Worm (Caenorhabditis elegans) whole organism, L4 larva: Measurements from ENCODE around the gene str-231.

Source experiments
- F10B5.3 ChIP-seq: sonication (generic microtip); optimal IDR thresholded peaks from 2 replicates; lab custom pipeline; 2016; ENCODE audit warnings: mild to moderate bottlenecking, missing genetic modification characterization, missing compliant biosample characterization
- Y5F2A.4 ChIP-seq: fragments of 200-800 bp; sonication (Bioruptor generic); optimal IDR thresholded peaks from 2 replicates; lab custom pipeline; 2018; ENCODE audit warnings: mild to moderate bottlenecking, missing genetic modification characterization, missing compliant biosample characterization
- ZK337.2 ChIP-seq: fragments of 200-800 bp; sonication (Bioruptor generic); IDR thresholded peaks from 2 replicates; pipeline ENCODE4 v1.3.6; 2022; ENCODE audit warnings: missing genetic modification reagents, missing genetic modification characterization, missing compliant biosample characterization
- aha-1 ChIP-seq: fragments of 150-350 bp; peaks from one replicate; lab custom pipeline; 2014; ENCODE audit warnings: missing biosample characterization, missing genetic modification characterization
- attf-4 ChIP-seq: sonication (generic microtip); optimal IDR thresholded peaks from 3 replicates; lab custom pipeline; 2017; ENCODE audit warnings: missing biosample characterization, missing genetic modification characterization
- dpl-1 ChIP-seq: fragments of 150-350 bp; optimal IDR thresholded peaks from 2 replicates; lab custom pipeline; 2014; ENCODE audit warnings: missing biosample characterization, missing genetic modification reagents, missing genetic modification characterization
- duxl-1 ChIP-seq: sonication (generic microtip); optimal IDR thresholded peaks from 2 replicates; lab custom pipeline; 2016; ENCODE audit warnings: mild to moderate bottlenecking, missing genetic modification characterization, moderate library complexity, missing compliant biosample characterization; ENCODE audit not compliant: poor library complexity
- egl-43 ChIP-seq: fragments of 200-800 bp; sonication (Bioruptor generic); IDR thresholded peaks from 2 replicates; pipeline ENCODE4 v1.3.6; 2022; ENCODE audit warnings: missing genetic modification reagents, missing genetic modification characterization, missing compliant biosample characterization
- fkh-10 ChIP-seq: fragments of 150-350 bp; optimal IDR thresholded peaks from 2 replicates; lab custom pipeline; 2014; ENCODE audit warnings: missing biosample characterization, missing genetic modification reagents, missing genetic modification characterization
- fos-1 ChIP-seq: fragments of 150-350 bp; optimal IDR thresholded peaks from 2 replicates; lab custom pipeline; 2014; ENCODE audit warnings: missing biosample characterization, missing genetic modification characterization
- hif-1 ChIP-seq, 2 experiments: sonication (generic microtip); optimal IDR thresholded peaks; 2 replicates each; lab custom pipeline; 2016 to 2017; ENCODE audit warnings: missing compliant biosample characterization in 2 of 2, missing genetic modification characterization in 2 of 2, missing genetic modification reagents in 2 of 2, missing genotype in 2 of 2, mild to moderate bottlenecking in 1 of 2
- jun-1 ChIP-seq: fragments of 150-350 bp; optimal IDR thresholded peaks from 2 replicates; lab custom pipeline; 2014; ENCODE audit warnings: missing biosample characterization, missing genetic modification reagents, missing genetic modification characterization
- lim-7 ChIP-seq: fragments of 200-800 bp; sonication (Bioruptor generic); IDR thresholded peaks from 2 replicates; pipeline ENCODE4 v1.3.6; 2022; ENCODE audit warnings: missing genetic modification characterization, missing compliant biosample characterization
- lin-1 ChIP-seq: fragments of 200-800 bp; sonication (Bioruptor generic); IDR thresholded peaks from 2 replicates; pipeline ENCODE4 v1.3.6; 2022; ENCODE audit warnings: missing genetic modification reagents, missing genetic modification characterization, missing compliant biosample characterization
- lin-13 ChIP-seq: fragments of 150-350 bp; optimal IDR thresholded peaks from 2 replicates; lab custom pipeline; 2014; ENCODE audit warnings: missing biosample characterization, missing genetic modification reagents, missing genetic modification characterization
- mdl-1 ChIP-seq, 2 experiments: fragments of 150-350 bp in 1 of 2; sonication (generic microtip) in 1 of 2; optimal IDR thresholded peaks; 2 replicates each; lab custom pipeline; 2014 to 2017; ENCODE audit warnings: missing biosample characterization in 2 of 2, missing genetic modification characterization in 2 of 2
- mdt-29 ChIP-seq: fragments of 200-800 bp; sonication (Bioruptor generic); IDR thresholded peaks from 2 replicates; pipeline ENCODE4 v1.3.6; 2022; ENCODE audit warnings: missing genetic modification reagents, missing genetic modification characterization, missing compliant biosample characterization
- mes-2 ChIP-seq: sonication (generic microtip); optimal IDR thresholded peaks from 2 replicates; lab custom pipeline; 2016; ENCODE audit warnings: missing genotype, mild to moderate bottlenecking, missing genetic modification characterization, missing compliant biosample characterization; ENCODE audit not compliant: poor library complexity, severe bottlenecking
- mxl-2 ChIP-seq: fragments of 200-800 bp; sonication (Bioruptor generic); conservative IDR thresholded peaks from 2 replicates; pipeline ENCODE4 v1.3.6; 2022; ENCODE audit warnings: missing genetic modification reagents, missing genetic modification characterization, missing compliant biosample characterization
- nhr-11 ChIP-seq: fragments of 150-350 bp; optimal IDR thresholded peaks from 2 replicates; lab custom pipeline; 2014; ENCODE audit warnings: missing biosample characterization, missing genetic modification characterization
- nhr-111 ChIP-seq: fragments of 200-800 bp; sonication (Bioruptor generic); optimal IDR thresholded peaks from 2 replicates; lab custom pipeline; 2018; ENCODE audit warnings: mild to moderate bottlenecking, missing genetic modification characterization, missing compliant biosample characterization
- nhr-237 ChIP-seq: sonication (generic microtip); optimal IDR thresholded peaks from 2 replicates; lab custom pipeline; 2017; ENCODE audit warnings: missing biosample characterization, missing genetic modification characterization
- nhr-25 ChIP-seq: sonication (generic microtip); optimal IDR thresholded peaks from 2 replicates; lab custom pipeline; 2017; ENCODE audit warnings: missing genetic modification characterization, mild to moderate bottlenecking, missing compliant biosample characterization, antibody characterized with exemption, moderate library complexity, borderline replicate concordance; ENCODE audit not compliant: insufficient read depth
- nhr-42 ChIP-seq: fragments of 200-800 bp; sonication (Bioruptor generic); IDR thresholded peaks from 2 replicates; pipeline ENCODE4 v1.3.6; 2022; ENCODE audit warnings: missing genetic modification characterization, missing compliant biosample characterization
- nhr-77 ChIP-seq: fragments of 150-350 bp; optimal IDR thresholded peaks from 2 replicates; lab custom pipeline; 2014; ENCODE audit warnings: missing biosample characterization, missing genetic modification characterization
- pha-4 ChIP-seq, 2 experiments: fragments of 150-350 bp in 1 of 2; fragments of 200-800 bp in 1 of 2; sonication (Bioruptor generic) in 1 of 2; IDR thresholded peaks in 1 of 2; optimal IDR thresholded peaks in 1 of 2; 2 replicates each; pipeline versions ENCODE4 v1.3.6 to Lab custom; 2014 to 2022; ENCODE audit warnings: missing genetic modification characterization in 2 of 2, missing genetic modification reagents in 2 of 2, missing biosample characterization in 1 of 2, missing compliant biosample characterization in 1 of 2
- sdz-12 ChIP-seq: fragments of 200-800 bp; sonication (Bioruptor generic); optimal IDR thresholded peaks from 2 replicates; lab custom pipeline; 2018; ENCODE audit warnings: mild to moderate bottlenecking, missing genetic modification characterization, missing compliant biosample characterization
- set-16 ChIP-seq: fragments of 200-800 bp; sonication (Bioruptor generic); IDR thresholded peaks from 2 replicates; pipeline ENCODE4 v1.3.6; 2022; ENCODE audit warnings: missing genetic modification reagents, missing genetic modification characterization, missing compliant biosample characterization
- spr-3 ChIP-seq: fragments of 200-800 bp; sonication (Bioruptor generic); optimal IDR thresholded peaks from 2 replicates; lab custom pipeline; 2018; ENCODE audit warnings: mild to moderate bottlenecking, missing genetic modification characterization, missing compliant biosample characterization
- tag-97 ChIP-seq: fragments of 200-800 bp; sonication (Bioruptor generic); IDR thresholded peaks from 2 replicates; pipeline ENCODE4 v1.3.6; 2022; ENCODE audit warnings: missing genetic modification characterization, missing compliant biosample characterization
- unc-130 ChIP-seq: sonication (generic microtip); optimal IDR thresholded peaks from 2 replicates; lab custom pipeline; 2016; ENCODE audit warnings: missing genetic modification reagents, missing genetic modification characterization, missing compliant biosample characterization
- unc-62 ChIP-seq, 3 experiments: fragments of 150-350 bp in 1 of 3; sonication (generic microtip); optimal IDR thresholded peaks in 2 of 3; peaks in 1 of 3; 1 replicate in 1 of 3; 2 replicates in 2 of 3; lab custom pipeline; 2014 to 2017; ENCODE audit warnings: missing biosample characterization in 3 of 3, missing genetic modification characterization in 3 of 3, missing genetic modification reagents in 3 of 3, missing genotype in 1 of 3
- zfp-2 ChIP-seq: sonication (generic microtip); optimal IDR thresholded peaks from 2 replicates; lab custom pipeline; 2016; ENCODE audit warnings: mild to moderate bottlenecking, missing genetic modification characterization, missing compliant biosample characterization
- ztf-11 ChIP-seq: fragments of 150-350 bp; optimal IDR thresholded peaks from 2 replicates; lab custom pipeline; 2014; ENCODE audit warnings: missing biosample characterization, missing genetic modification characterization

The str-231 gene

DNA sequence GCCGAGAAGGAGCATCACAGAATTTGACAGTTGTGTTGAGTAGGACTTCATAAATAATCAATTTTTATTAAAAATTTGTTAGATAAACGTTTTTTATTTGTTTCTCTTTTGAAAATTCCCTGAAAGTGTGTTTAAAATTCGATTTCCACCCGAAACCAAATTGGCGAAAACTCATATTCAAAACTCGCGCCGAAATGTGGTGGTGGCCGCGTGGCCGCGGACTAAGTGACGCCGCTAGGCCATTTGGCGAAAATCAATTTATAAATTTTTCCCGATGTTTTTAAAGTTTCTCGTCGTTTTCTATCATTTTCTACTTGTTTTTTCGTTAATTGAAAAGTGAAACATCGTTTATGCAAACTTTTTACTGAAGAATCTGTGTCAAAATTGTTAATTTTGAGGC is 15.2 kb upstream of the str-231 start:
- no peak for TF ChIP-seq nhr-111 (GFP tag; lab: Kevin White, UChicago)
- TF ChIP-seq pha-4 (GFP tag; IDR thresholded peaks at IDR 0.05; lab: Robert Waterston, UW) = no peak
- TF ChIP-seq pha-4 (tag; optimal IDR thresholded peaks at IDR 0.05; lab: Kevin White, UChicago) = no peak
- no peak for TF ChIP-seq nhr-77 (tag; lab: Kevin White, UChicago)
- peak; percentile 10 for TF ChIP-seq duxl-1
- TF ChIP-seq mdl-1 (tag; optimal IDR thresholded peaks at IDR 0.05; lab: Kevin White, UChicago) = no peak
- peak; percentile 97 for TF ChIP-seq mes-2 (tag; lab: Kevin White, UChicago)
- TF ChIP-seq unc-130 (GFP tag; lab: Kevin White, UChicago) = peak; percentile 63
- no peak for TF ChIP-seq ztf-11 (tag; lab: Kevin White, UChicago)
- peak in 1 of 2 experiments; percentile 77 for TF ChIP-seq hif-1 (tag; optimal IDR thresholded peaks at IDR 0.05; lab: Kevin White, UChicago)
- 0 out of 2 replicates have a peak, but pooled peaks have one; percentile 18 for TF ChIP-seq ZK337.2
- no peak for TF ChIP-seq sdz-12 (GFP tag; lab: Kevin White, UChicago)
- peak; percentile 88 for TF ChIP-seq dpl-1
- TF ChIP-seq set-16 (GFP tag; lab: Robert Waterston, UW) = no peak
- no peak for TF ChIP-seq lin-13 (GFP tag; lab: Kevin White, UChicago)
- TF ChIP-seq, all 104 proteins: peak for 6

DNA sequence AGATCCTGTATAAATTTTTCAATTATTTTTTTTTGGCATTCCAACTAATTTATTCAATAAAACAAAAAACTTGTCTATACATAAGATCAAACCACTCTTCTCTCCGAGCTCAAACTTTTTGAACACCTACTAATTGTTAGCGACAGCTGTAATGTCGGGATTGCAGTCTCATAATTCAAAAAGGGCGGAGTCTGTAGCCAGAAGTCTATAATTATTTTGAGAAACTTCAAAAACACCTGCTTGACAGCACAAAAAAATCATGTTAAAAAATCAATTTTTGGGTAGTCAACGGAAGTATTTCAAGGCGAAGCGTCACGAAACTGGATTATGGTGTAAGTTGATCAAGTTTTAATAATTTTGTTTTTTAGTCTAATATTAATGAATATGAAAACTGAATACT is 12.6 kb upstream of the str-231 start, which contains the start of gene srx-44:
srx-44 (plus strand) TSS at position 301 of the 400 bp plus-strand sequence.
- TF ChIP-seq nhr-77 (tag; lab: Kevin White, UChicago) (no peak), aha-1 (peak; percentile 38), lim-7 (GFP tag; lab: Robert Waterston, UW) (no peak)

DNA sequence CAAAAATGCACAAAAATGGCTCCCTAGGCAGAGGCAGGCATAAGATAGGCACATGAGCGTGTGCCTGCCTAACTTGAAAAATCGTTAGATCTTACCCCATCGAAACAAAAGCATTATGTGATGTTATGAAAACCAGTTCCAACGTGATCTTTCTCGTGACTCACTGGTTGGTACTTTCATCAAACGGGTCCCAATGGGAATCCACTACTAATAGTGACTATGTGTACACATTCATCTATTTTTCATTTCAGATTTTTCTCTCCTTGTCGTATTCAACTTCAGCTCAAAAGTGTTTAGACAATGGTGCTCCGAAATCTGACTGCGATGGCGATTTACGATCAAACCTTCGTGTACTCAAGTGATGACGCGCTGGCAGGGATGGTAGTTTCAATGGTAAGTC is 10.3 kb upstream of the str-231 start, which contains the start of gene srx-43:
srx-43 (plus strand) TSS at position 301 of the 400 bp plus-strand sequence.
- TF ChIP-seq nhr-237 (tag; lab: Kevin White, UChicago) = no peak
- no peak for TF ChIP-seq egl-43 (GFP tag; lab: Robert Waterston, UW)
- TF ChIP-seq unc-62 (GFP tag; optimal IDR thresholded peaks at IDR 0.05 in 1 of 2; lab: Kevin White, UChicago) = peak in 1 of 2 experiments; percentile 74
- no peak for TF ChIP-seq unc-62 (tag; optimal IDR thresholded peaks at IDR 0.05; lab: Kevin White, UChicago)
- TF ChIP-seq nhr-11 (tag; lab: Kevin White, UChicago) = no peak

ce11 chrV:16016977-16017376 is 9.6 kb upstream of the str-231 start:
- TF ChIP-seq aha-1 (peak; percentile 54), attf-4 (no peak)
- TF ChIP-seq, all 104 proteins: peak for 1

DNA sequence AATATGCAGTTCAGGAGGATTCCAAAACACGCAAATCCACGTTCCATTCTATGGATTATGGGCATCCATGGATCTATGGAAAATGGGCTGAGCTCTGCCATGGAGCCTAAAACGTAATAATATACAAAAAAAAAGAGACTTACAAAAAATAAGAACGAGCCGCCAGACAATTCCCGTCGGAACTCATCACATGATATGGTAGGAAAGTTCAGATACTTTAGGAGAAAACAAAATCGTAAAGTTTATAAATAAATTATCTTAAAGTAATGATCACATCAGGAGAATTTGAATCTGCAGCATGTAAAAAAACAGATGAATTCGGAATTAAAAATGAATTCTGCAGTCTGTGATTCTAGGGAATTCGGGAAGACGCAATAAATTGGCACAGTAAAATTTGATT is 8.2 kb upstream of the str-231 start, which contains the start of gene str-232:
str-232 (minus strand) TSS at position 101 of the 400 bp plus-strand sequence.
- no peak for TF ChIP-seq fkh-10 (GFP tag; lab: Kevin White, UChicago)
- TF ChIP-seq jun-1 (tag; lab: Kevin White, UChicago) = no peak
- TF ChIP-seq nhr-42 (GFP tag; lab: Robert Waterston, UW) = no peak
- no peak for TF ChIP-seq tag-97 (GFP tag; lab: Robert Waterston, UW)
- TF ChIP-seq nhr-11 (tag; lab: Kevin White, UChicago) = no peak
- TF ChIP-seq spr-3 (GFP tag; lab: Kevin White, UChicago) = no peak
- no peak for TF ChIP-seq mdt-29 (GFP tag; lab: Robert Waterston, UW)
- TF ChIP-seq F10B5.3 (tag; lab: Kevin White, UChicago) = no peak
- TF ChIP-seq sdz-12 (GFP tag; lab: Kevin White, UChicago) = no peak
- no peak for TF ChIP-seq lin-13 (GFP tag; lab: Kevin White, UChicago)
- TF ChIP-seq fos-1 = no peak
- no peak for TF ChIP-seq mxl-2 (GFP tag; lab: Robert Waterston, UW)
- TF ChIP-seq nhr-25 = no peak
- TF ChIP-seq Y5F2A.4 = no peak
- no peak for TF ChIP-seq lin-1 (GFP tag; lab: Robert Waterston, UW)
- TF ChIP-seq zfp-2 (tag; lab: Kevin White, UChicago) = no peak
